Worm (Caenorhabditis elegans) whole organism, L4 larva: ENCODE results near the gene Y23B4A.1.
A peak's percentile ranks its signal among the peaks of the same experiment; 100 is the strongest.

Source experiments
- F49E8.2 ChIP-seq: sonication (generic microtip); optimal IDR thresholded peaks from 2 replicates; lab custom pipeline; 2016; ENCODE audit warnings: missing compliant biosample characterization, mild to moderate bottlenecking, missing genetic modification characterization, borderline replicate concordance
- ceh-82 ChIP-seq: sonication (generic microtip); optimal IDR thresholded peaks from 2 replicates; lab custom pipeline; 2017; ENCODE audit warnings: missing biosample characterization, missing genetic modification characterization
- ces-1 ChIP-seq: fragments of 150-350 bp; sonication (generic microtip); optimal IDR thresholded peaks from 4 replicates; lab custom pipeline; 2014; ENCODE audit warnings: missing biosample characterization, missing genetic modification reagents, missing genetic modification characterization
- ctbp-1 ChIP-seq: fragments of 200-800 bp; sonication (Bioruptor generic); IDR thresholded peaks from 2 replicates; pipeline ENCODE4 v1.3.6; 2022; ENCODE audit warnings: missing genetic modification reagents, missing genetic modification characterization, missing compliant biosample characterization
- fos-1 ChIP-seq: fragments of 150-350 bp; optimal IDR thresholded peaks from 2 replicates; lab custom pipeline; 2014; ENCODE audit warnings: missing biosample characterization, missing genetic modification characterization
- hlh-11 ChIP-seq: fragments of 200-800 bp; sonication (Bioruptor generic); optimal IDR thresholded peaks from 2 replicates; lab custom pipeline; 2018; ENCODE audit warnings: mild to moderate bottlenecking, missing genetic modification characterization, missing compliant biosample characterization
- lin-13 ChIP-seq: fragments of 150-350 bp; optimal IDR thresholded peaks from 2 replicates; lab custom pipeline; 2014; ENCODE audit warnings: missing biosample characterization, missing genetic modification reagents, missing genetic modification characterization
- mdl-1 ChIP-seq, 2 experiments: fragments of 150-350 bp in 1 of 2; sonication (generic microtip) in 1 of 2; optimal IDR thresholded peaks; 2 replicates each; lab custom pipeline; 2014 to 2017; ENCODE audit warnings: missing biosample characterization in 2 of 2, missing genetic modification characterization in 2 of 2
- nhr-11 ChIP-seq: fragments of 150-350 bp; optimal IDR thresholded peaks from 2 replicates; lab custom pipeline; 2014; ENCODE audit warnings: missing biosample characterization, missing genetic modification characterization
- nhr-28 ChIP-seq: fragments of 150-350 bp; optimal IDR thresholded peaks from 2 replicates; lab custom pipeline; 2014; ENCODE audit warnings: missing biosample characterization, missing genetic modification characterization
- nhr-6 ChIP-seq: fragments of 150-350 bp; optimal IDR thresholded peaks from 2 replicates; lab custom pipeline; 2014; ENCODE audit warnings: missing biosample characterization, missing genetic modification characterization
- nhr-76 ChIP-seq: fragments of 150-350 bp; optimal IDR thresholded peaks from 2 replicates; lab custom pipeline; 2014; ENCODE audit warnings: missing biosample characterization, missing genetic modification characterization
- nhr-77 ChIP-seq: fragments of 150-350 bp; optimal IDR thresholded peaks from 2 replicates; lab custom pipeline; 2014; ENCODE audit warnings: missing biosample characterization, missing genetic modification characterization
- unc-62 ChIP-seq, 3 experiments: fragments of 150-350 bp in 1 of 3; sonication (generic microtip); optimal IDR thresholded peaks in 2 of 3; peaks in 1 of 3; 1 replicate in 1 of 3; 2 replicates in 2 of 3; lab custom pipeline; 2014 to 2017; ENCODE audit warnings: missing biosample characterization in 3 of 3, missing genetic modification characterization in 3 of 3, missing genetic modification reagents in 3 of 3, missing genotype in 1 of 3

DNA sequence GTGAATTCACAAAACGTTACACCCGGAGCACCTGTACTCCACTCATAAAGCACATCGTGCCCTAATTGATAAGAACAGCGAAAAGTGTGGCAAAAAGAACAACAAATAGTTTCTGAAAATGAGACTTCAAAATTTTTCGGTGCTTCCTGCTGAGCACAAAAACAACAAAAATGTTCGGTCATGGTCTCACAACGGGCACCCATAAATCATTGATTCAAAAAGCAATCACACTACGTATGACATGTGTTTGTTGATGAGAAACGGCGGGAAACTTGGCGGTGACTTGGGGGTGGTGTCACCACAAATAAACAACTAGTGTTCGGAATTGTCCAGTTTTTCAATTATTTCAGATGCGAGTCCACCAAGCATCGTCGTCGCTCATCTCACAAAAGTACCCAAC, 43.7 kb upstream of the Y23B4A.1 start:
- TF ChIP-seq fos-1 (tag; lab: Kevin White, UChicago) (no peak), unc-62 (GFP tag; optimal IDR thresholded peaks at IDR 0.05 in 1 of 2; lab: Kevin White, UChicago) (peak in 1 of 2 experiments; percentile 64), unc-62 (tag; optimal IDR thresholded peaks at IDR 0.05; lab: Kevin White, UChicago) (no peak), ceh-82 (tag; lab: Kevin White, UChicago) (no peak), nhr-11 (tag; lab: Kevin White, UChicago) (no peak), mdl-1 (tag; optimal IDR thresholded peaks at IDR 0.05; lab: Kevin White, UChicago) (no peak), ces-1 (no peak), F49E8.2 (tag; lab: Kevin White, UChicago) (no peak), nhr-28 (tag; lab: Kevin White, UChicago) (peak; percentile 45), hlh-11 (tag; lab: Kevin White, UChicago) (no peak), lin-13 (no peak), nhr-77 (no peak), nhr-6 (tag; lab: Kevin White, UChicago) (no peak), nhr-76 (tag; lab: Kevin White, UChicago) (no peak), ctbp-1 (GFP tag; lab: Robert Waterston, UW) (no peak)
